Fruit fly (Drosophila melanogaster): ENCODE data around the gene CG12539.

DNA sequence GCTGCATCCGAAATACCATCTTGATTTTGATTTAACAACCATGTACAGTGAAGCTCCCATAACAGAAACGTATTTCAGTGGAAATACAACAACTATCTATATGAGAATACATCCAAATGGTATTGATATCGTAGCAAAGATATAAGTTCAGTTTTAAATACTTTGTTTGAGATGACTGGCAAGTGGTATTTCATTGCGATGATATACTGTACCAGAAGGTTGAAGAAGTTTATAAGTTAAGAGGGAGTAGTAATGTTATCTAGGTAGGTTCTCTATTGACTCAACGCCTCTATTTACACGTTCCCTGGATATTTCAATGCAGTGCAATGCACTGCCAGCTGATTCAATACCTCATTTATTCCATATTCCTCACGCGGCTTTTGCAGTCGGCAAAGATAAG, 38.9 kb downstream of the CG12539 start:
- TF ChIP-seq CG11902 (GFP tag; optimal IDR thresholded peaks at IDR 0.05) (no peak), CG32006 (GFP tag; optimal IDR thresholded peaks at IDR 0.05) (peak; percentile 22), svp (GFP tag) (no peak), topi (GFP tag; optimal IDR thresholded peaks at IDR 0.05) (no peak), Met (GFP tag; optimal IDR thresholded peaks at IDR 0.05) (no peak), CG34406 (GFP tag; optimal IDR thresholded peaks at IDR 0.05) (no peak), CG16779 (tag; optimal IDR thresholded peaks at IDR 0.05) (no peak), CG6163 (GFP tag; IDR thresholded peaks at IDR 0.05) (peak; percentile 49; the same call in 1 of the 3 replicates)

Measured in whole organism, prepupa.